Fruit fly (Drosophila melanogaster): ENCODE measurements around the gene Tsp66E.

Tsp66E gene

DNA sequence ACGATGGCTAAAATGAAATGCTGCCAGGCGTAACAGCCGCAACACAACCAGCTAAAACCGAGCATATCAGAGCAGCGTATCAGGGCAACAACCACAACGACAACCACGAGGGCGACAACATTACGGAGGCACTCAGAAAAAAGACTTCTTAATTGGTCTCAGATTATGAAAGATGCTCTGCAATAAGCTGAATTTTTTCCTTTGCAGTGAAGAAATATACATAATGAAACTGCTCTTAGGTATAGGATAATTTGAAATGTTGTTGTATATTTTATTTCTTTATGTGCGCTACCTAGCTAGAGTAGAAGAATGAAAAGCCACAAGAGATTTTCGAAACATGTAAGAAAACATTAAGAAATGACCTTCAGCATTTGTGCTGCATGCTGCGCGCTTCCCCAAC, 17.2 kb downstream of the Tsp66E start (continued):
- TF ChIP-seq ATbp (GFP tag; optimal IDR thresholded peaks at IDR 0.05) (no peak), odd (GFP tag; optimal IDR thresholded peaks at IDR 0.05) (no peak), disco-r (GFP tag; optimal IDR thresholded peaks at IDR 0.05) (no peak), Scr (GFP tag; IDR thresholded peaks at IDR 0.05; ENCODE audit: partially characterized antibody) (no peak), nerfin-1 (tag; optimal IDR thresholded peaks at IDR 0.05) (no peak), CG6791 (GFP tag; IDR thresholded peaks at IDR 0.05; ENCODE audit: partially characterized antibody) (no peak), CG1832 (GFP tag; optimal IDR thresholded peaks at IDR 0.05) (no peak), Tbp (GFP tag; optimal IDR thresholded peaks at IDR 0.05) (no peak), ttk (GFP tag; IDR thresholded peaks at IDR 0.05) (no peak), CG42726 (GFP tag; IDR thresholded peaks at IDR 0.05; ENCODE audit: partially characterized antibody) (no peak), croc (GFP tag; conservative IDR thresholded peaks at IDR 0.05) (no peak), Dref (GFP tag; IDR thresholded peaks at IDR 0.05) (no peak), CG18619 (GFP tag; optimal IDR thresholded peaks at IDR 0.05) (no peak), CG31224 (GFP tag; IDR thresholded peaks at IDR 0.05) (no peak), Elba2 (GFP tag; optimal IDR thresholded peaks at IDR 0.05) (no peak), NC2β (GFP tag; optimal IDR thresholded peaks at IDR 0.05) (no peak), chif (GFP tag; optimal IDR thresholded peaks at IDR 0.05) (no peak), CG17361 (GFP tag; IDR thresholded peaks at IDR 0.05) (0 out of 3 replicates have a peak, but pooled peaks have one; percentile 17), CG9727 (GFP tag; optimal IDR thresholded peaks at IDR 0.05) (no peak), CG11695 (GFP tag; IDR thresholded peaks at IDR 0.05) (0 out of 3 replicates have a peak, but pooled peaks have one; percentile 35), Fer2 (tag; optimal IDR thresholded peaks at IDR 0.05) (no peak), Hand (GFP tag; optimal IDR thresholded peaks at IDR 0.05) (no peak), CG12744 (GFP tag; optimal IDR thresholded peaks at IDR 0.05) (no peak), CG2116 (GFP tag; optimal IDR thresholded peaks at IDR 0.05) (no peak), gsb (GFP tag; IDR thresholded peaks at IDR 0.05) (no peak), CG34422 (GFP tag; IDR thresholded peaks at IDR 0.05) (no peak), MESR4 (GFP tag; optimal IDR thresholded peaks at IDR 0.05) (no peak), Dip2 (GFP tag; IDR thresholded peaks at IDR 0.05) (no peak), CG11696 (GFP tag; IDR thresholded peaks at IDR 0.05) (0 out of 2 replicates have a peak, but pooled peaks have one; percentile 24), dan (GFP tag; IDR thresholded peaks at IDR 0.05) (no peak), Atf3 (GFP tag; optimal IDR thresholded peaks at IDR 0.05) (no peak), CG9437 (GFP tag; optimal IDR thresholded peaks at IDR 0.05) (no peak), CG11093 (GFP tag; IDR thresholded peaks at IDR 0.05) (no peak), Med (GFP tag) (peak; percentile 63), Drgx (GFP tag; IDR thresholded peaks at IDR 0.05) (peak; percentile 28; the same call in 1 of the 2 replicates), pan (optimal IDR thresholded peaks at IDR 0.05) (no peak), pan (GFP tag; optimal IDR thresholded peaks at IDR 0.05 in 1 of 2, IDR thresholded peaks at IDR 0.05 in 1 of 2) (peak in 1 of 2 experiments; percentile 46), sob (GFP tag; IDR thresholded peaks at IDR 0.05) (no peak), tup (GFP tag; optimal IDR thresholded peaks at IDR 0.05) (no peak), bsh (GFP tag; optimal IDR thresholded peaks at IDR 0.05) (no peak), jigr1 (GFP tag; IDR thresholded peaks at IDR 0.05) (no peak), Ada2b (GFP tag; IDR thresholded peaks at IDR 0.05) (0 out of 2 replicates have a peak, but pooled peaks have one; percentile 20), CG18599 (GFP tag; optimal IDR thresholded peaks at IDR 0.05) (peak; percentile 32), sens-2 (GFP tag; IDR thresholded peaks at IDR 0.05) (no peak), dysf (GFP tag; IDR thresholded peaks at IDR 0.05) (peak; percentile 56; the same call in 1 of the 3 replicates), lola (GFP tag; optimal IDR thresholded peaks at IDR 0.05) (no peak), CG17328 (GFP tag; IDR thresholded peaks at IDR 0.05) (no peak), CG8765 (GFP tag; IDR thresholded peaks at IDR 0.05) (no peak), hth (optimal IDR thresholded peaks at IDR 0.05) (no peak), Oli (tag; optimal IDR thresholded peaks at IDR 0.05) (peak; percentile 23), gfzf (GFP tag; optimal IDR thresholded peaks at IDR 0.05) (no peak), gem (tag; optimal IDR thresholded peaks at IDR 0.05) (peak; percentile 19)
